Worm (Caenorhabditis elegans): ENCODE results near the gene dna-2.

dna-2 gene

DNA sequence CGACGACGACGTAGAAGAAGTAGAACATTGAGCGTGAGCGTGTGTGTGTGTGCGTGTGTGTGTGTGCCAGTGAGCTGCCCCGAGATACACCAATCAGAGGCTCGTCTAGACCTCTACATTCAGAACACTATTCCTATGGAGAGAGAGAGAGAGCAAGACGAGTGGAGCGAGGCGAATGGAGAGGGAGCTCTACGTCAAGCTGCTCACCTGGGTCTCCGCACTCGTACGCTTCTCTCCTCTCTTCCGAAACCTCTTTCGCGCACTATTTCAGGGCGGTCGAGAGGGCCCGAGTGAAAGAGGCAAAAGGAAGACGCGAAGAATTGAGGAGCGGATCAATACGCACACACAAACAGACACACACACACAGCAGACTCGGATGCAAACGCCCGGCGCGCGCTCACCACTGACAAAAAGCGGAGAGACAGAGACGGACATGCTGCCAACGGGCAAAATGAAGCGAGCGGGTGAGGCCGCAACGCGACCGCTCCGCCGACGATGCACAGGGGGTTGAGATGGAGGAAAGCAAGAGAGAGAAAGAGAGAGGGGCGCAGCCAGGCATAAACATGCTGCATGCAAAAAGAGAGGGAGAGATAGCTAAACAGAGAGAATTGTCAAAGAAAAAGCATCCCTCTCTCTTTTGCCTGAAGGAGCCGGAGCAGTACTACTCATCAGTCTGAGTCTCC lies 28.6 kb upstream of the dna-2 start (continued):
- TF ChIP-seq isw-1 (GFP tag; IDR thresholded peaks at IDR 0.05), result peak; percentile 37; the same call in 1 of the 2 replicates
- no peak for TF ChIP-seq sup-37 (GFP tag; optimal IDR thresholded peaks at IDR 0.05)
- peak; percentile 53 for TF ChIP-seq elt-2 (tag; optimal IDR thresholded peaks at IDR 0.05)
- TF ChIP-seq ceh-88 (GFP tag; IDR thresholded peaks at IDR 0.05), result peak; percentile 63; the same call in 1 of the 2 replicates
- TF ChIP-seq ztf-11 (tag; optimal IDR thresholded peaks at IDR 0.05), result peak in 1 of 2 experiments; percentile 78
- TF ChIP-seq C34B4.2 (tag; optimal IDR thresholded peaks at IDR 0.05), result no peak
- TF ChIP-seq grh-1 (GFP tag; IDR thresholded peaks at IDR 0.05), result no peak
- TF ChIP-seq nhr-90 (tag; optimal IDR thresholded peaks at IDR 0.05; ENCODE audit: poor library complexity), result peak; percentile 56
- peak; percentile 25 for TF ChIP-seq F16B12.6 (tag; optimal IDR thresholded peaks at IDR 0.05)
- no peak for TF ChIP-seq zip-4 (GFP tag; optimal IDR thresholded peaks at IDR 0.05)
- peak; percentile 6 for TF ChIP-seq mef-2 (tag; optimal IDR thresholded peaks at IDR 0.05)
- no peak for TF ChIP-seq C04F5.9 (tag; optimal IDR thresholded peaks at IDR 0.05)
- TF ChIP-seq unc-62 (GFP tag; optimal IDR thresholded peaks at IDR 0.05), result no peak
- TF ChIP-seq ceh-90 (tag; optimal IDR thresholded peaks at IDR 0.05), result no peak
- TF ChIP-seq pag-3 (tag; optimal IDR thresholded peaks at IDR 0.05; ENCODE audit: borderline replicate concordance, insufficient read depth), result no peak
- TF ChIP-seq skn-1 (tag; optimal IDR thresholded peaks at IDR 0.05), result peak; percentile 69
- peak; percentile 59 for TF ChIP-seq pax-3 (tag; optimal IDR thresholded peaks at IDR 0.05)
- no peak for TF ChIP-seq tlp-1 (tag; optimal IDR thresholded peaks at IDR 0.05)
- peak; percentile 64 to 80 for TF ChIP-seq efl-1 (optimal IDR thresholded peaks at IDR 0.05)
- TF ChIP-seq efl-1 (GFP tag; optimal IDR thresholded peaks at IDR 0.05 in 1 of 2), result peak; percentile 8 to 94
- peak; percentile 33 for TF ChIP-seq fos-1 (tag; optimal IDR thresholded peaks at IDR 0.05)
- peak; percentile 86 for TF ChIP-seq irx-1 (tag; optimal IDR thresholded peaks at IDR 0.05)
- peak; percentile 95 for TF ChIP-seq lin-14 (GFP tag; optimal IDR thresholded peaks at IDR 0.05)
- TF ChIP-seq nhr-47 (tag; optimal IDR thresholded peaks at IDR 0.05), result peak; percentile 90
- peak; percentile 29 for TF ChIP-seq nhr-76 (tag; optimal IDR thresholded peaks at IDR 0.05)
- no peak for TF ChIP-seq aha-1 (tag; optimal IDR thresholded peaks at IDR 0.05)
- no peak for TF ChIP-seq nhr-12 (tag; optimal IDR thresholded peaks at IDR 0.05)
- TF ChIP-seq nhr-85 (tag), result peak; percentile 82
- peak; percentile 51 for TF ChIP-seq unc-130 (tag; optimal IDR thresholded peaks at IDR 0.05)
- peak; percentile 17 to 41 (median 40) for TF ChIP-seq dpl-1 (GFP tag; optimal IDR thresholded peaks at IDR 0.05)
- peak; percentile 47; the same call in 1 of the 2 replicates for TF ChIP-seq mab-9 (GFP tag; IDR thresholded peaks at IDR 0.05)
- TF ChIP-seq lsy-2 (tag; optimal IDR thresholded peaks at IDR 0.05), result peak; percentile 73 to 80
- no peak for TF ChIP-seq ceh-63 (GFP tag; optimal IDR thresholded peaks at IDR 0.05)

DNA sequence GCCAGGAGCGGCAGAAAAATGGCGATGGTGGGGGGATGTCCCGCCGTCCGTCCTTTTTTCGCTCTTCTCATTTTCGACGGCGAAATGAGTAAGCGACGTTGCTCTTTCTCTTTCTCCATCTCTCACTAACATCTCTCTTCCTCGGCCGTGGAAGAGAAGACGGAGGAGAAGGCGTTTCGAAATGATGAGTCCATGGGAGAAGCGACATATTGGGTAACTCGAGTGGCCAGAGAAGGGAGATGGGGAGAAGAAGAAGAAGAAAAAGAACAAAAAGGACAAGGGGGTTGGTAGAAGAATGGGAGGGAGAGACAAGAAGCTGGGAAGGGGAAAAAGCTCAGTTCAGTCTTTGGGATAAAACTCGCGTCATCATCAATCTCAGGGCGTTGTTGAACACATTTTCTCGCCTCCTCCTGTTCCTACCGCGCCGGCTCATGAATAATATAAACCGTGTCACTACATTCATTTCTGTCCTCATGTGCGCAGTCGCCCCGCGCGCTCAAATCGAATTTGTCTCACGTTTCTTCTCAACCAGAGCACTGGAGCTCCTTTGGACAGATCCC lies 26.5 kb upstream of the dna-2 start:
- TF ChIP-seq egl-13 (tag; optimal IDR thresholded peaks at IDR 0.05) (no peak), lsy-2 (tag; optimal IDR thresholded peaks at IDR 0.05) (peak in 1 of 2 experiments; percentile 37), grh-1 (GFP tag; IDR thresholded peaks at IDR 0.05) (no peak), ces-1 (GFP tag; optimal IDR thresholded peaks at IDR 0.05) (no peak), ceh-82 (tag; optimal IDR thresholded peaks at IDR 0.05) (peak; percentile 8 to 70 (median 33)), ztf-4 (tag; optimal IDR thresholded peaks at IDR 0.05) (no peak), fkh-8 (tag; optimal IDR thresholded peaks at IDR 0.05) (peak; percentile 0), nhr-90 (tag; optimal IDR thresholded peaks at IDR 0.05; ENCODE audit: poor library complexity) (no peak), sup-37 (GFP tag; optimal IDR thresholded peaks at IDR 0.05) (no peak), ztf-11 (tag; optimal IDR thresholded peaks at IDR 0.05) (peak in 1 of 2 experiments; percentile 1), efl-3 (GFP tag; optimal IDR thresholded peaks at IDR 0.05) (no peak), mep-1 (tag; optimal IDR thresholded peaks at IDR 0.05) (peak; percentile 7), isw-1 (GFP tag; IDR thresholded peaks at IDR 0.05) (peak; percentile 3; the same call in 1 of the 2 replicates), fkh-10 (GFP tag; optimal IDR thresholded peaks at IDR 0.05) (peak; percentile 65), lin-39 (tag; optimal IDR thresholded peaks at IDR 0.05) (no peak), zag-1 (tag; optimal IDR thresholded peaks at IDR 0.05) (no peak), lin-14 (GFP tag; optimal IDR thresholded peaks at IDR 0.05) (peak; percentile 80), efl-1 (optimal IDR thresholded peaks at IDR 0.05) (peak in 1 of 2 experiments; percentile 0), efl-1 (GFP tag; optimal IDR thresholded peaks at IDR 0.05 in 1 of 2) (peak in 1 of 2 experiments; percentile 51), dsc-1 (tag; optimal IDR thresholded peaks at IDR 0.05) (no peak), blmp-1 (tag; optimal IDR thresholded peaks at IDR 0.05) (no peak), nhr-47 (tag; optimal IDR thresholded peaks at IDR 0.05) (peak; percentile 21), nhr-28 (tag; optimal IDR thresholded peaks at IDR 0.05) (no peak), ets-5 (GFP tag; IDR thresholded peaks at IDR 0.05) (no peak), xbp-1 (tag; optimal IDR thresholded peaks at IDR 0.05) (peak; percentile 30), ceh-88 (GFP tag; IDR thresholded peaks at IDR 0.05) (no peak), sptf-1 (tag; optimal IDR thresholded peaks at IDR 0.05) (no peak), C04F5.9 (tag; optimal IDR thresholded peaks at IDR 0.05) (no peak)

Measured in whole organism, L1 larva.